Worm (Caenorhabditis elegans) whole organism, L4 larva: ENCODE results near the gene C32D5.12.

ENCODE experiments used
- F49E8.2 ChIP-seq: sonication (generic microtip); optimal IDR thresholded peaks from 2 replicates; lab custom pipeline; 2016; ENCODE audit warnings: missing compliant biosample characterization, mild to moderate bottlenecking, missing genetic modification characterization, borderline replicate concordance
- fkh-10 ChIP-seq: fragments of 150-350 bp; optimal IDR thresholded peaks from 2 replicates; lab custom pipeline; 2014; ENCODE audit warnings: missing biosample characterization, missing genetic modification reagents, missing genetic modification characterization
- nhr-237 ChIP-seq: sonication (generic microtip); optimal IDR thresholded peaks from 2 replicates; lab custom pipeline; 2017; ENCODE audit warnings: missing biosample characterization, missing genetic modification characterization
- nhr-28 ChIP-seq: fragments of 150-350 bp; optimal IDR thresholded peaks from 2 replicates; lab custom pipeline; 2014; ENCODE audit warnings: missing biosample characterization, missing genetic modification characterization

ce11 chrII:6371003-6371402 lies 12.2 kb upstream of the C32D5.12 start, which contains the start of gene lin-23:
- TF ChIP-seq nhr-237 (tag; lab: Kevin White, UChicago) (no peak), fkh-10 (no peak), nhr-28 (tag; lab: Kevin White, UChicago) (no peak), F49E8.2 (tag; lab: Kevin White, UChicago) (no peak)
